Worm (Caenorhabditis elegans) whole organism, young adult: ENCODE results near the gene cblc-1.

Source experiments
- D2030.7 ChIP-seq: fragments of 200-800 bp; sonication (Bioruptor generic); IDR thresholded peaks from 2 replicates; pipeline ENCODE4 v1.3.6; 2022; ENCODE audit warnings: missing genetic modification reagents, missing genetic modification characterization, missing compliant biosample characterization
- F10E7.11 ChIP-seq: sonication (generic microtip); optimal IDR thresholded peaks from 2 replicates; lab custom pipeline; 2017; ENCODE audit warnings: mild to moderate bottlenecking, missing genetic modification characterization, moderate library complexity, missing compliant biosample characterization
- F23B12.7 ChIP-seq: sonication (generic microtip); optimal IDR thresholded peaks from 2 replicates; lab custom pipeline; 2017; ENCODE audit warnings: missing genetic modification characterization, mild to moderate bottlenecking, missing compliant biosample characterization, antibody characterized with exemption, moderate library complexity; ENCODE audit not compliant: insufficient read depth
- F39B2.1 ChIP-seq: fragments of 200-800 bp; sonication (Bioruptor generic); IDR thresholded peaks from 2 replicates; pipeline ENCODE4 v1.3.6; 2022; ENCODE audit warnings: missing genetic modification reagents, missing genetic modification characterization, missing compliant biosample characterization
- F52B5.7 ChIP-seq: sonication (generic microtip); optimal IDR thresholded peaks from 2 replicates; lab custom pipeline; 2016; ENCODE audit warnings: mild to moderate bottlenecking, missing genetic modification characterization, missing compliant biosample characterization
- T26A5.8 ChIP-seq: sonication (generic microtip); optimal IDR thresholded peaks from 2 replicates; lab custom pipeline; 2016; ENCODE audit warnings: missing genetic modification characterization, missing compliant biosample characterization
- Y56A3A.18 ChIP-seq: fragments of 200-800 bp; sonication (Bioruptor generic); IDR thresholded peaks from 2 replicates; pipeline ENCODE4 v1.3.6; 2022; ENCODE audit warnings: missing genetic modification reagents, missing genetic modification characterization, missing compliant biosample characterization
- Y95B8A.8 ChIP-seq: fragments of 200-800 bp; sonication (Bioruptor generic); IDR thresholded peaks from 2 replicates; pipeline ENCODE4 v1.3.6; 2022; ENCODE audit warnings: missing genetic modification reagents, missing genetic modification characterization, missing compliant biosample characterization
- akir-1 ChIP-seq: fragments of 200-800 bp; sonication (Bioruptor generic); optimal IDR thresholded peaks from 2 replicates; lab custom pipeline; 2018; ENCODE audit warnings: mild to moderate bottlenecking, missing genetic modification characterization, moderate library complexity, missing compliant biosample characterization
- aptf-2 ChIP-seq: fragments of 200-800 bp; sonication (Bioruptor generic); conservative IDR thresholded peaks from 2 replicates; pipeline ENCODE4 v1.3.6; 2022; ENCODE audit warnings: missing genetic modification reagents, missing genetic modification characterization, missing compliant biosample characterization
- bed-1 ChIP-seq: fragments of 200-800 bp; sonication (Bioruptor generic); IDR thresholded peaks from 2 replicates; pipeline ENCODE4 v1.3.6; 2022; ENCODE audit warnings: missing genetic modification reagents, missing genetic modification characterization, missing compliant biosample characterization
- cebp-1 ChIP-seq, 2 experiments: fragments of 200-800 bp in 1 of 2; sonication (Bioruptor generic) in 1 of 2; sonication (generic microtip) in 1 of 2; IDR thresholded peaks in 1 of 2; optimal IDR thresholded peaks in 1 of 2; 2 replicates each; pipeline versions ENCODE4 v1.3.6 to Lab custom; 2017 to 2022; ENCODE audit warnings: missing compliant biosample characterization in 2 of 2, missing genetic modification characterization in 2 of 2, mild to moderate bottlenecking in 1 of 2, missing genetic modification reagents in 1 of 2, moderate library complexity in 1 of 2
- ceh-58 ChIP-seq: fragments of 200-800 bp; sonication (Bioruptor generic); IDR thresholded peaks from 2 replicates; pipeline ENCODE4 v1.3.6; 2022; ENCODE audit warnings: missing genetic modification characterization, missing compliant biosample characterization
- ekl-4 ChIP-seq: fragments of 200-800 bp; sonication (Bioruptor generic); IDR thresholded peaks from 2 replicates; pipeline ENCODE4 v1.3.6; 2022; ENCODE audit warnings: missing genetic modification reagents, missing genetic modification characterization, missing compliant biosample characterization
- gei-17 ChIP-seq: fragments of 200-800 bp; sonication (Bioruptor generic); optimal IDR thresholded peaks from 2 replicates; lab custom pipeline; 2018; ENCODE audit warnings: mild to moderate bottlenecking, missing genetic modification characterization, missing compliant biosample characterization
- lag-1 ChIP-seq: fragments of 200-800 bp; sonication (Bioruptor generic); IDR thresholded peaks from 2 replicates; pipeline ENCODE4 v1.3.6; 2022; ENCODE audit warnings: missing genetic modification reagents, missing genetic modification characterization, missing compliant biosample characterization
- let-526 ChIP-seq: fragments of 200-800 bp; sonication (Bioruptor generic); IDR thresholded peaks from 2 replicates; pipeline ENCODE4 v1.3.6; 2022; ENCODE audit warnings: missing genetic modification reagents, missing genetic modification characterization, missing compliant biosample characterization
- lin-40 ChIP-seq: sonication (generic microtip); optimal IDR thresholded peaks from 2 replicates; lab custom pipeline; 2016; ENCODE audit warnings: missing genetic modification characterization, mild to moderate bottlenecking, missing compliant biosample characterization, missing genotype, missing genetic modification reagents
- lir-1 ChIP-seq: fragments of 200-800 bp; sonication (Bioruptor generic); conservative IDR thresholded peaks from 2 replicates; pipeline ENCODE4 v1.3.6; 2022; ENCODE audit warnings: missing genetic modification reagents, missing genetic modification characterization, missing compliant biosample characterization
- lsl-1 ChIP-seq: fragments of 200-800 bp; sonication (Bioruptor generic); optimal IDR thresholded peaks from 2 replicates; lab custom pipeline; 2018; ENCODE audit warnings: mild to moderate bottlenecking, missing genetic modification characterization, moderate library complexity, missing compliant biosample characterization
- mes-4 ChIP-seq: sonication (generic microtip); optimal IDR thresholded peaks from 2 replicates; lab custom pipeline; 2016; ENCODE audit warnings: missing genotype, missing genetic modification characterization, missing compliant biosample characterization
- nfyb-1 ChIP-seq: fragments of 200-800 bp; sonication (Bioruptor generic); IDR thresholded peaks from 2 replicates; pipeline ENCODE4 v1.3.6; 2022; ENCODE audit warnings: missing genetic modification reagents, missing genetic modification characterization, missing compliant biosample characterization
- nhr-120 ChIP-seq: fragments of 200-800 bp; sonication (Bioruptor generic); IDR thresholded peaks from 2 replicates; pipeline ENCODE4 v1.3.6; 2022; ENCODE audit warnings: missing genetic modification characterization, missing compliant biosample characterization
- nhr-27 ChIP-seq: fragments of 200-800 bp; sonication (Bioruptor generic); optimal IDR thresholded peaks from 2 replicates; lab custom pipeline; 2018; ENCODE audit warnings: mild to moderate bottlenecking, missing genetic modification characterization, moderate library complexity, missing compliant biosample characterization
- pbrm-1 ChIP-seq: fragments of 200-800 bp; sonication (Bioruptor generic); IDR thresholded peaks from 2 replicates; pipeline ENCODE4 v1.3.6; 2022; ENCODE audit warnings: missing genetic modification reagents, missing genetic modification characterization, missing compliant biosample characterization
- sdz-38 ChIP-seq: sonication (generic microtip); optimal IDR thresholded peaks from 2 replicates; lab custom pipeline; 2016; ENCODE audit warnings: missing genotype, missing genetic modification characterization, missing compliant biosample characterization
- snpc-3.4 ChIP-seq: sonication (generic microtip); optimal IDR thresholded peaks from 2 replicates; lab custom pipeline; 2017; ENCODE audit warnings: missing genetic modification characterization, mild to moderate bottlenecking, missing compliant biosample characterization, antibody characterized with exemption, moderate library complexity, missing genotype, missing genetic modification reagents
- snpc-4 ChIP-seq, 5 experiments: fragments of 150-350 bp in 1 of 5; sonication (generic microtip) in 4 of 5; optimal IDR thresholded peaks; 2 replicates each; lab custom pipeline; 2014 to 2018; ENCODE audit warnings: missing genetic modification characterization in 5 of 5, missing biosample characterization in 3 of 5, antibody characterized with exemption in 2 of 5, mild to moderate bottlenecking in 2 of 5, missing compliant biosample characterization in 2 of 5, missing genotype in 2 of 5, moderate library complexity in 2 of 5, missing genetic modification reagents in 1 of 5
- sptf-2 ChIP-seq: fragments of 200-800 bp; sonication (Bioruptor generic); optimal IDR thresholded peaks from 2 replicates; lab custom pipeline; 2018; ENCODE audit warnings: mild to moderate bottlenecking, missing genetic modification characterization, missing compliant biosample characterization
- tbp1 ChIP-seq: fragments of 200-800 bp; sonication (Bioruptor generic); optimal IDR thresholded peaks from 2 replicates; lab custom pipeline; 2018; ENCODE audit warnings: mild to moderate bottlenecking, missing genetic modification characterization, missing compliant biosample characterization
- unc-62 ChIP-seq: fragments of 150-350 bp; optimal IDR thresholded peaks from 2 replicates; lab custom pipeline; 2014; ENCODE audit warnings: missing biosample characterization, missing genetic modification reagents, missing genetic modification characterization
- zfh-2 ChIP-seq: fragments of 200-800 bp; sonication (Bioruptor generic); conservative IDR thresholded peaks from 2 replicates; pipeline ENCODE4 v1.3.6; 2022; ENCODE audit warnings: missing genetic modification reagents, missing genetic modification characterization, missing compliant biosample characterization
- zim-3 ChIP-seq: sonication (generic microtip); optimal IDR thresholded peaks from 2 replicates; lab custom pipeline; 2017; ENCODE audit warnings: mild to moderate bottlenecking, missing genetic modification characterization, moderate library complexity, missing compliant biosample characterization
- ztf-18 ChIP-seq: sonication (generic microtip); optimal IDR thresholded peaks from 2 replicates; lab custom pipeline; 2016; ENCODE audit warnings: missing genotype, mild to moderate bottlenecking, missing genetic modification characterization, missing compliant biosample characterization
- ztf-3 ChIP-seq: fragments of 200-800 bp; sonication (Bioruptor generic); optimal IDR thresholded peaks from 2 replicates; lab custom pipeline; 2018; ENCODE audit warnings: mild to moderate bottlenecking, missing genetic modification characterization, missing compliant biosample characterization

Gene cblc-1

ce11 chrII:4984151-4984550, 43.2 kb upstream of the cblc-1 start:
- no peak for TF ChIP-seq Y56A3A.18 (GFP tag; lab: Robert Waterston, UW)
- TF ChIP-seq F10E7.11 (tag; lab: Kevin White, UChicago) = no peak
- no peak for TF ChIP-seq sptf-2 (GFP tag; lab: Kevin White, UChicago)
- no peak for TF ChIP-seq Y95B8A.8 (GFP tag; lab: Robert Waterston, UW)
- no peak for TF ChIP-seq sdz-38 (tag; lab: Kevin White, UChicago)
- TF ChIP-seq mes-4 (tag; lab: Kevin White, UChicago) = no peak
- TF ChIP-seq snpc-3.4 (tag; lab: Kevin White, UChicago) = no peak
- no peak for TF ChIP-seq cebp-1 (GFP tag; IDR thresholded peaks at IDR 0.05; lab: Robert Waterston, UW)
- no peak for TF ChIP-seq cebp-1 (tag; optimal IDR thresholded peaks at IDR 0.05; lab: Kevin White, UChicago)
- no peak for TF ChIP-seq bed-1 (GFP tag; lab: Robert Waterston, UW)
- TF ChIP-seq zim-3 = no peak

- TF ChIP-seq nhr-27 = no peak
- no peak for TF ChIP-seq ekl-4 (GFP tag; lab: Robert Waterston, UW)
- TF ChIP-seq let-526 = no peak
- TF ChIP-seq F52B5.7 (tag; lab: Kevin White, UChicago) = no peak
- no peak for TF ChIP-seq aptf-2
- TF ChIP-seq T26A5.8 (tag; lab: Kevin White, UChicago) = no peak
- TF ChIP-seq akir-1 (GFP tag; lab: Kevin White, UChicago) = no peak
- no peak for TF ChIP-seq snpc-4 (GFP tag; optimal IDR thresholded peaks at IDR 0.05; lab: Kevin White, UChicago)
- TF ChIP-seq snpc-4 (tag; optimal IDR thresholded peaks at IDR 0.05; lab: Kevin White, UChicago) = no peak
- no peak for TF ChIP-seq ztf-3 (GFP tag; lab: Kevin White, UChicago)
- no peak for TF ChIP-seq ceh-58
- TF ChIP-seq gei-17 = no peak
- TF ChIP-seq lag-1 (GFP tag; lab: Robert Waterston, UW) = no peak
- no peak for TF ChIP-seq unc-62
- TF ChIP-seq nfyb-1 (GFP tag; lab: Robert Waterston, UW) = no peak
- TF ChIP-seq lsl-1 = no peak
- no peak for TF ChIP-seq pbrm-1 (GFP tag; lab: Robert Waterston, UW)
- TF ChIP-seq D2030.7 = no peak
Observed at ce11 chrII:4981682-4982404, 40.9 kb upstream of the cblc-1 start.

DNA sequence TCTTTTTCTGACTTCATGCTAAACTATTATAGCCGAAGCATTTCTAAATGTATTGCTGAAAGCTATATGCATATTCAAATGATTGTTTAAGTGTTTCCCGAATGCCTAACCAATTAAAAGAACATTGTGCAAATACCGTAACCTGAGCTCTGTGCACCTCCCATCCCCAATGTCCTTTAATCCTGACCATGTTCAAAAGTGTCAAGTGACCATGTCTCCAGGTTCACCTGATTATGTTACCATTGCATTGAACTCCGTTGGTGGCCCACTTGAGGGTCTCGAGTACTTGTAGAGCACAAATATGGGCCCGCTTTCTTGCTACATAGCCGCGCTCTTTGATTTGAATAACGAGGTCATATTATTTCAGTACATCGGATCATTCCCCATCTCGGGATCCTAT, 34.4 kb upstream of the cblc-1 start:
- TF ChIP-seq F39B2.1 (GFP tag; lab: Robert Waterston, UW) = no peak
- no peak for TF ChIP-seq lin-40 (tag; lab: Kevin White, UChicago)
- TF ChIP-seq nhr-120 (GFP tag; lab: Robert Waterston, UW) = no peak
- no peak for TF ChIP-seq lir-1
- TF ChIP-seq tbp1 = no peak
- TF ChIP-seq ztf-18 (tag; lab: Kevin White, UChicago) = no peak

DNA sequence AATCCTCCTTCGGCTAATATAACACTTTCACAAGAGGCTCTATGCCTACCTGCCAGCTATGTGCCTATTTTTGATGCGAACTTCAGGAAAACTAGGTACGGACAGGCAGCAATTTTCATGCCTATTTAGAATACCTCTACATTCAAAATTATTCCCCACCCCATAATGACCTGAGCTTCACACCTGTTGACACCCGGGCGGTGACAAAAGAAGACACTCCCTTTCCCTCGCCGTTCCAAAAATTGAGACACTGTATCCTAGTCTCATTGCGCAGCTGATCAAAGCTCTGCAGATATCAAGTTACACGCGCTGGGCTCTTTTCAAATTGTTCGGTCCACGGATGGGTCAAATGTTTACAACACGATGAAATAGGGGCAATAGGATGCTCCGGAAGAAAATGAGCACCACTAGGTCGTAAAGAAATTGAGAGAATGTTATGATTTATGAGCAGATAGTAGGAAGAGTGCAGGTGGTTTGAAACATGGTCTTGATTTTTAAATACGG, 33.5 kb upstream of the cblc-1 start:
- TF ChIP-seq F23B12.7 (tag; lab: Kevin White, UChicago) = no peak
- no peak for TF ChIP-seq zfh-2 (GFP tag; lab: Robert Waterston, UW)
